Worm (Caenorhabditis elegans) whole organism, L3 larva: ENCODE measurements around the gene best-2.

ENCODE experiments used
- R02D3.7 ChIP-seq: fragments of 150-350 bp; optimal IDR thresholded peaks from 2 replicates; lab custom pipeline; 2014; ENCODE audit warnings: missing biosample characterization, missing genetic modification characterization
- ZK546.5 ChIP-seq: sonication (generic microtip); optimal IDR thresholded peaks from 2 replicates; lab custom pipeline; 2017; ENCODE audit warnings: missing biosample characterization, missing genetic modification characterization
- aly-2 ChIP-seq: fragments of 150-350 bp; optimal IDR thresholded peaks from 2 replicates; lab custom pipeline; 2014; ENCODE audit warnings: missing biosample characterization, missing genetic modification characterization
- ama-1 ChIP-seq: fragments of 150-350 bp; optimal IDR thresholded peaks from 2 replicates; lab custom pipeline; 2018
- ceh-16 ChIP-seq: sonication (generic microtip); optimal IDR thresholded peaks from 2 replicates; lab custom pipeline; 2017; ENCODE audit warnings: missing biosample characterization, missing genetic modification characterization
- ceh-28 ChIP-seq: fragments of 150-350 bp; optimal IDR thresholded peaks from 2 replicates; lab custom pipeline; 2014; ENCODE audit warnings: missing biosample characterization, missing genetic modification reagents, missing genetic modification characterization
- ceh-82 ChIP-seq: fragments of 150-350 bp; optimal IDR thresholded peaks from 2 replicates; lab custom pipeline; 2014; ENCODE audit warnings: missing biosample characterization, missing genetic modification characterization
- ceh-9 ChIP-seq: sonication (generic microtip); optimal IDR thresholded peaks from 2 replicates; lab custom pipeline; 2018; ENCODE audit warnings: missing biosample characterization, missing genetic modification characterization
- daf-12 ChIP-seq: fragments of 150-350 bp; optimal IDR thresholded peaks from 2 replicates; lab custom pipeline; 2014; ENCODE audit warnings: missing biosample characterization, missing genetic modification reagents, missing genetic modification characterization
- egl-27 ChIP-seq: sonication (generic microtip); optimal IDR thresholded peaks from 4 replicates; lab custom pipeline; 2017; ENCODE audit warnings: missing biosample characterization, missing genetic modification reagents, missing genetic modification characterization
- egl-5 ChIP-seq: fragments of 150-350 bp; optimal IDR thresholded peaks from 2 replicates; lab custom pipeline; 2017; ENCODE audit warnings: missing biosample characterization, missing genetic modification reagents, missing genetic modification characterization, inconsistent platforms
- elt-1 ChIP-seq: fragments of 150-350 bp; optimal IDR thresholded peaks from 2 replicates; lab custom pipeline; 2014; ENCODE audit warnings: missing biosample characterization, missing genetic modification characterization
- elt-2 ChIP-seq: sonication (generic microtip); optimal IDR thresholded peaks from 2 replicates; lab custom pipeline; 2016; ENCODE audit warnings: missing genetic modification reagents, mild to moderate bottlenecking, missing genetic modification characterization, missing compliant biosample characterization
- elt-3 ChIP-seq, 3 experiments: fragments of 150-350 bp in 1 of 3; sonication (generic microtip) in 2 of 3; optimal IDR thresholded peaks; 2 replicates in 2 of 3; 4 replicates in 1 of 3; lab custom pipeline; 2014 to 2017; ENCODE audit warnings: missing biosample characterization in 3 of 3, missing genetic modification characterization in 3 of 3
- eor-1 ChIP-seq, 2 experiments: fragments of 150-350 bp; optimal IDR thresholded peaks; 2 replicates each; lab custom pipeline; 2014 to 2018; ENCODE audit warnings: missing biosample characterization in 2 of 2, missing genetic modification characterization in 2 of 2
- fkh-10 ChIP-seq: sonication (generic microtip); optimal IDR thresholded peaks from 2 replicates; lab custom pipeline; 2017; ENCODE audit warnings: missing biosample characterization, missing genetic modification reagents, missing genetic modification characterization
- fkh-2 ChIP-seq: fragments of 150-350 bp; optimal IDR thresholded peaks from 2 replicates; lab custom pipeline; 2014; ENCODE audit warnings: missing biosample characterization, missing genetic modification reagents, missing genetic modification characterization
- fos-1 ChIP-seq: fragments of 150-350 bp; optimal IDR thresholded peaks from 2 replicates; lab custom pipeline; 2014; ENCODE audit warnings: missing biosample characterization, missing genetic modification characterization
- hmg-11 ChIP-seq: sonication (generic microtip); optimal IDR thresholded peaks from 2 replicates; lab custom pipeline; 2016; ENCODE audit warnings: missing genetic modification characterization, missing compliant biosample characterization
- jun-1 ChIP-seq: fragments of 150-350 bp; optimal IDR thresholded peaks from 2 replicates; lab custom pipeline; 2014; ENCODE audit warnings: missing biosample characterization, missing genetic modification reagents, missing genetic modification characterization
- lin-15B ChIP-seq: fragments of 150-350 bp; optimal IDR thresholded peaks from 2 replicates; lab custom pipeline; 2014; ENCODE audit warnings: missing biosample characterization, missing genetic modification characterization
- lin-39 ChIP-seq: fragments of 150-350 bp; optimal IDR thresholded peaks from 2 replicates; lab custom pipeline; 2018; ENCODE audit warnings: missing biosample characterization, missing genetic modification reagents, missing genetic modification characterization
- lsy-12 ChIP-seq: sonication (generic microtip); optimal IDR thresholded peaks from 2 replicates; lab custom pipeline; 2016; ENCODE audit warnings: mild to moderate bottlenecking, missing genetic modification characterization, missing compliant biosample characterization
- mdl-1 ChIP-seq: fragments of 150-350 bp; optimal IDR thresholded peaks from 2 replicates; lab custom pipeline; 2014; ENCODE audit warnings: missing biosample characterization, missing genetic modification characterization
- mml-1 ChIP-seq: fragments of 150-350 bp; sonication (generic microtip); optimal IDR thresholded peaks from 3 replicates; lab custom pipeline; 2014; ENCODE audit warnings: missing biosample characterization, missing genetic modification characterization
- nfya-1 ChIP-seq: sonication (generic microtip); optimal IDR thresholded peaks from 2 replicates; lab custom pipeline; 2017; ENCODE audit warnings: missing genetic modification characterization, mild to moderate bottlenecking, missing compliant biosample characterization, antibody characterized with exemption, moderate library complexity; ENCODE audit not compliant: insufficient read depth
- nhr-11 ChIP-seq: fragments of 150-350 bp; optimal IDR thresholded peaks from 2 replicates; lab custom pipeline; 2014; ENCODE audit warnings: missing biosample characterization, missing genetic modification characterization
- nhr-12 ChIP-seq: fragments of 150-350 bp; optimal IDR thresholded peaks from 2 replicates; lab custom pipeline; 2014; ENCODE audit warnings: missing biosample characterization, missing genetic modification characterization
- nhr-23 ChIP-seq: fragments of 150-350 bp; optimal IDR thresholded peaks from 2 replicates; lab custom pipeline; 2014; ENCODE audit warnings: missing biosample characterization, missing genetic modification reagents, missing genetic modification characterization
- nhr-237 ChIP-seq: fragments of 150-350 bp; optimal IDR thresholded peaks from 2 replicates; lab custom pipeline; 2014; ENCODE audit warnings: missing biosample characterization, missing genetic modification characterization
- nhr-25 ChIP-seq: sonication (generic microtip); optimal IDR thresholded peaks from 2 replicates; lab custom pipeline; 2017; ENCODE audit warnings: missing biosample characterization, missing genetic modification characterization
- nhr-28 ChIP-seq: fragments of 150-350 bp; optimal IDR thresholded peaks from 2 replicates; lab custom pipeline; 2014; ENCODE audit warnings: missing biosample characterization, missing genetic modification characterization
- nhr-43 ChIP-seq: sonication (generic microtip); optimal IDR thresholded peaks from 2 replicates; lab custom pipeline; 2016; ENCODE audit warnings: mild to moderate bottlenecking, missing genetic modification characterization, missing compliant biosample characterization; ENCODE audit not compliant: poor library complexity, severe bottlenecking
- nhr-67 ChIP-seq: fragments of 150-350 bp; optimal IDR thresholded peaks from 2 replicates; lab custom pipeline; 2014; ENCODE audit warnings: missing biosample characterization, missing genetic modification characterization
- nhr-76 ChIP-seq: fragments of 150-350 bp; sonication (generic microtip); optimal IDR thresholded peaks from 5 replicates; lab custom pipeline; 2014; ENCODE audit warnings: missing biosample characterization, missing genetic modification characterization
- nhr-77 ChIP-seq: fragments of 150-350 bp; optimal IDR thresholded peaks from 2 replicates; lab custom pipeline; 2014; ENCODE audit warnings: missing biosample characterization, missing genetic modification characterization
- pha-4 ChIP-seq: fragments of 150-350 bp; optimal IDR thresholded peaks from 2 replicates; lab custom pipeline; 2014; ENCODE audit warnings: missing biosample characterization, missing genetic modification reagents, missing genetic modification characterization
- pqm-1 ChIP-seq: fragments of 150-350 bp; optimal IDR thresholded peaks from 2 replicates; lab custom pipeline; 2017; ENCODE audit warnings: missing biosample characterization, missing genetic modification characterization, inconsistent platforms
- sea-2 ChIP-seq: fragments of 150-350 bp; sonication (generic microtip); optimal IDR thresholded peaks from 4 replicates; lab custom pipeline; 2014; ENCODE audit warnings: missing biosample characterization, missing genetic modification reagents, missing genetic modification characterization
- skn-1 ChIP-seq: fragments of 150-350 bp; optimal IDR thresholded peaks from 2 replicates; lab custom pipeline; 2014; ENCODE audit warnings: missing biosample characterization, missing genetic modification characterization
- snpc-4 ChIP-seq: fragments of 150-350 bp; optimal IDR thresholded peaks from 2 replicates; lab custom pipeline; 2014; ENCODE audit warnings: missing biosample characterization, missing genetic modification characterization
- tbx-2 ChIP-seq: sonication (generic microtip); optimal IDR thresholded peaks from 2 replicates; lab custom pipeline; 2016; ENCODE audit warnings: mild to moderate bottlenecking, missing genetic modification characterization, missing compliant biosample characterization
- unc-39 ChIP-seq: sonication (generic microtip); optimal IDR thresholded peaks from 4 replicates; lab custom pipeline; 2017; ENCODE audit warnings: missing biosample characterization, missing genetic modification characterization
- unc-62 ChIP-seq: fragments of 150-350 bp; sonication (generic microtip); optimal IDR thresholded peaks from 4 replicates; lab custom pipeline; 2014; ENCODE audit warnings: missing biosample characterization, missing genetic modification reagents, missing genetic modification characterization
- zag-1 ChIP-seq: fragments of 150-350 bp; optimal IDR thresholded peaks from 2 replicates; lab custom pipeline; 2014; ENCODE audit warnings: missing biosample characterization, missing genetic modification characterization
- ztf-11 ChIP-seq: fragments of 150-350 bp; optimal IDR thresholded peaks from 2 replicates; lab custom pipeline; 2014; ENCODE audit warnings: missing biosample characterization, missing genetic modification characterization
- ztf-4 ChIP-seq: fragments of 150-350 bp; optimal IDR thresholded peaks from 2 replicates; lab custom pipeline; 2014; ENCODE audit warnings: missing biosample characterization, missing genetic modification characterization

The best-2 gene

ce11 chrIV:13093677-13094076 is 19.2 kb downstream of the best-2 start, which contains the start of the genes prcc-1 and C39E9.12:
Gene prcc-1 (minus strand): TSS chrIV:13093795.
Gene C39E9.12 (plus strand): TSS chrIV:13094007.
- no peak for TF ChIP-seq mdl-1
- TF ChIP-seq ceh-16 (tag; lab: Kevin White, UChicago): no peak
- no peak for TF ChIP-seq nhr-237
- TF ChIP-seq nhr-11 (tag; lab: Kevin White, UChicago): no peak
- no peak for TF ChIP-seq nhr-76 (tag; lab: Kevin White, UChicago)
- no peak for TF ChIP-seq sea-2
- no peak for TF ChIP-seq skn-1 (tag; lab: Kevin White, UChicago)
- TF ChIP-seq lsy-12: no peak
- no peak for TF ChIP-seq fkh-10 (GFP tag; lab: Kevin White, UChicago)
- TF ChIP-seq pqm-1 (tag; lab: Kevin White, UChicago): peak; percentile 42
- TF ChIP-seq zag-1 (tag; lab: Kevin White, UChicago): no peak
- no peak for TF ChIP-seq nfya-1 (tag; lab: Kevin White, UChicago)
- peak; percentile 12 for TF ChIP-seq elt-2 (tag; lab: Kevin White, UChicago)
- no peak for TF ChIP-seq nhr-67 (tag; lab: Kevin White, UChicago)
- no peak for TF ChIP-seq ztf-11 (tag; lab: Kevin White, UChicago)
- no peak for TF ChIP-seq eor-1 (tag; optimal IDR thresholded peaks at IDR 0.05; lab: Kevin White, UChicago)
- no peak for TF ChIP-seq jun-1 (tag; lab: Kevin White, UChicago)
- TF ChIP-seq fkh-2 (tag; lab: Kevin White, UChicago): no peak
- TF ChIP-seq R02D3.7 (tag; lab: Kevin White, UChicago): peak; percentile 16
- TF ChIP-seq daf-12 (tag; lab: Kevin White, UChicago): no peak
- TF ChIP-seq nhr-43 (tag; lab: Kevin White, UChicago): peak; percentile 25
- TF ChIP-seq nhr-23 (tag; lab: Kevin White, UChicago): peak; percentile 63
- TF ChIP-seq nhr-25 (tag; lab: Kevin White, UChicago): peak; percentile 58
- peak; percentile 86 for TF ChIP-seq pha-4 (tag; lab: Kevin White, UChicago)
- no peak for TF ChIP-seq fos-1
- TF ChIP-seq tbx-2: no peak
- no peak for TF ChIP-seq ZK546.5
- TF ChIP-seq elt-3 (tag; optimal IDR thresholded peaks at IDR 0.05; lab: Kevin White, UChicago): no peak
- no peak for TF ChIP-seq nhr-77 (tag; lab: Kevin White, UChicago)
- TF ChIP-seq lin-39: peak; percentile 45
- no peak for TF ChIP-seq unc-62 (GFP tag; lab: Kevin White, UChicago)
- TF ChIP-seq egl-27: no peak
- no peak for TF ChIP-seq nhr-12 (tag; lab: Kevin White, UChicago)
- no peak for TF ChIP-seq elt-1
- TF ChIP-seq mml-1 (tag; lab: Kevin White, UChicago): no peak
- TF ChIP-seq snpc-4 (tag; lab: Kevin White, UChicago): peak; percentile 50
- TF ChIP-seq hmg-11: no peak
- no peak for TF ChIP-seq unc-39 (tag; lab: Kevin White, UChicago)
- no peak for TF ChIP-seq ceh-9 (tag; lab: Kevin White, UChicago)
- no peak for TF ChIP-seq ztf-4
- TF ChIP-seq nhr-28 (tag; lab: Kevin White, UChicago): no peak
- no peak for TF ChIP-seq ama-1
- TF ChIP-seq lin-15B (tag; lab: Kevin White, UChicago): peak; percentile 91
- TF ChIP-seq ceh-82 (tag; lab: Kevin White, UChicago): no peak
- no peak for TF ChIP-seq aly-2 (tag; lab: Kevin White, UChicago)
- peak; percentile 29 for TF ChIP-seq egl-5 (tag; lab: Kevin White, UChicago)
- peak; percentile 81 for TF ChIP-seq ceh-28
